Fruit fly (Drosophila melanogaster): ENCODE data around the gene Nlp.

The Nlp gene

dm6 chr3R:30046029-30047001, 41.7 kb downstream of the Nlp start, which contains the start of the genes RpL32 and CG7943 (continued):
- peak; percentile 92 for TF ChIP-seq MTF-1 (GFP tag; optimal IDR thresholded peaks at IDR 0.05; ENCODE audit: borderline replicate concordance)
- TF ChIP-seq Tbp (GFP tag; optimal IDR thresholded peaks at IDR 0.05): no peak
- peak; percentile 54 for TF ChIP-seq pros (GFP tag; optimal IDR thresholded peaks at IDR 0.05)
- TF ChIP-seq Dad (GFP tag; optimal IDR thresholded peaks at IDR 0.05): peak; percentile 97
- peak; percentile 95 for TF ChIP-seq NK7.1 (GFP tag; optimal IDR thresholded peaks at IDR 0.05)
- TF ChIP-seq CG7357 (GFP tag; IDR thresholded peaks at IDR 0.05): peak; percentile 92
- peak; percentile 95 for TF ChIP-seq lmd (GFP tag; IDR thresholded peaks at IDR 0.05)
- peak; percentile 96 for TF ChIP-seq CG14710 (tag; optimal IDR thresholded peaks at IDR 0.05)
- TF ChIP-seq CG4617 (GFP tag; optimal IDR thresholded peaks at IDR 0.05; ENCODE audit: borderline replicate concordance): peak; percentile 66
- peak; percentile 75 for TF ChIP-seq gfzf (GFP tag; optimal IDR thresholded peaks at IDR 0.05)
- TF ChIP-seq CG1647 (GFP tag; optimal IDR thresholded peaks at IDR 0.05): peak; percentile 92
- peak; percentile 87 for TF ChIP-seq CG16779 (GFP tag; IDR thresholded peaks at IDR 0.05)
- peak; percentile 68 for TF ChIP-seq CG10321 (GFP tag; IDR thresholded peaks at IDR 0.05)
- peak; percentile 93 for TF ChIP-seq CG10267 (tag; optimal IDR thresholded peaks at IDR 0.05)
- peak; percentile 84 for TF ChIP-seq CG7271 (tag; optimal IDR thresholded peaks at IDR 0.05)
- peak; percentile 96 for TF ChIP-seq CG33213 (GFP tag; optimal IDR thresholded peaks at IDR 0.05)
- TF ChIP-seq sim (GFP tag; IDR thresholded peaks at IDR 0.05): peak; percentile 81
- TF ChIP-seq Doc3 (GFP tag; IDR thresholded peaks at IDR 0.05; ENCODE audit: partially characterized antibody): peak; percentile 100
- TF ChIP-seq gem (tag; optimal IDR thresholded peaks at IDR 0.05): peak; percentile 90
- TF ChIP-seq CG17359 (tag; optimal IDR thresholded peaks at IDR 0.05): peak; percentile 93
- TF ChIP-seq stwl (tag; optimal IDR thresholded peaks at IDR 0.05): peak; percentile 79
- TF ChIP-seq sens (GFP tag): peak; percentile 97
- TF ChIP-seq seq (GFP tag; IDR thresholded peaks at IDR 0.05): peak; percentile 95
- TF ChIP-seq repo (GFP tag; optimal IDR thresholded peaks at IDR 0.05): peak; percentile 96
- peak; percentile 78 for TF ChIP-seq CG3163 (GFP tag; optimal IDR thresholded peaks at IDR 0.05)
- peak; percentile 78 for TF ChIP-seq Sry-β (GFP tag; optimal IDR thresholded peaks at IDR 0.05)
- peak; percentile 100 for TF ChIP-seq CG14860 (GFP tag; IDR thresholded peaks at IDR 0.05; ENCODE audit: partially characterized antibody)
- TF ChIP-seq eyg (GFP tag; optimal IDR thresholded peaks at IDR 0.05): peak; percentile 96
- TF ChIP-seq CG9727 (GFP tag; optimal IDR thresholded peaks at IDR 0.05): peak; percentile 97
- peak; percentile 81 for TF ChIP-seq CG3407 (GFP tag; optimal IDR thresholded peaks at IDR 0.05)
- TF ChIP-seq Bteb2 (GFP tag; optimal IDR thresholded peaks at IDR 0.05): peak; percentile 92
- TF ChIP-seq klu (GFP tag; IDR thresholded peaks at IDR 0.05): peak; percentile 88
- TF ChIP-seq HmgD (GFP tag; optimal IDR thresholded peaks at IDR 0.05): peak; percentile 90
- TF ChIP-seq pum (GFP tag; optimal IDR thresholded peaks at IDR 0.05): peak; percentile 97
- peak; percentile 94 for TF ChIP-seq CG30403 (GFP tag; optimal IDR thresholded peaks at IDR 0.05)
- peak; percentile 86 for TF ChIP-seq CG11398 (GFP tag; optimal IDR thresholded peaks at IDR 0.05)
- peak; percentile 96 for TF ChIP-seq nmo (GFP tag; optimal IDR thresholded peaks at IDR 0.05)
- TF ChIP-seq twi (tag; optimal IDR thresholded peaks at IDR 0.05): peak; percentile 70
- TF ChIP-seq CHES-1-like (GFP tag; optimal IDR thresholded peaks at IDR 0.05): peak; percentile 91
- TF ChIP-seq Vsx1 (GFP tag; optimal IDR thresholded peaks at IDR 0.05): peak; percentile 89
- peak; percentile 82 for TF ChIP-seq CG12769 (tag; optimal IDR thresholded peaks at IDR 0.05)
- peak; percentile 86 for TF ChIP-seq salm (tag; optimal IDR thresholded peaks at IDR 0.05)
- peak; percentile 95 for TF ChIP-seq al (GFP tag; IDR thresholded peaks at IDR 0.05)
- TF ChIP-seq ems (GFP tag; optimal IDR thresholded peaks at IDR 0.05): peak; percentile 97
- peak; percentile 95 for TF ChIP-seq HHEX (GFP tag; optimal IDR thresholded peaks at IDR 0.05)
- peak; percentile 76 for TF ChIP-seq Oli (tag; optimal IDR thresholded peaks at IDR 0.05)
- TF ChIP-seq z (GFP tag; IDR thresholded peaks at IDR 0.05): peak; percentile 50; the same call in 2 of the 3 replicates

All from whole organism, embryonic.